Worm (Caenorhabditis elegans): ENCODE results near the gene dyrb-1.

DNA sequence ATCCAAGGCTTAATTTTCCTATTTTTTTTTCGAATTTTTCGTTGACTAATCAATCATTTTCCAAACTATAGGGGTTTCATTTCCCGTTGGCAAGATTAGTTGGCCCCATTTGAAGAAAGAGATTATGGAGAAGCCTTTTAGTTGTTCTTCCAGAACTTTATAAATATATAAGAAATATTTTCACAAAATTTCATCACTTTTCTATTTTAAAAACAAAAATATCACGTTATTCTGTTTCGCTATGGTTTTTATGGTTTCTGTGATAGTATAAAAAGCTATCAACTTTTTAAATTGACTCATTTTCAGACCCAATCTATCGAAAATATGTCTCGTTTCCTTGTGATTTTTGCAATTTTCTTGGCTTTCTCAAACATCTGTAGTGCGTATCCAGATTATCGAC is 28.9 kb upstream of the dyrb-1 start, which contains the start of gene nlp-78:
- TF ChIP-seq B0310.2 (tag; optimal IDR thresholded peaks at IDR 0.05) (no peak), tra-4 (tag; optimal IDR thresholded peaks at IDR 0.05) (no peak), ets-7 (tag; optimal IDR thresholded peaks at IDR 0.05) (no peak), ama-1 (optimal IDR thresholded peaks at IDR 0.05) (no peak), hmg-4 (GFP tag; optimal IDR thresholded peaks at IDR 0.05) (no peak)
